Worm (Caenorhabditis elegans): ENCODE measurements around the gene grl-29.
"Not testable (repeated sequence)": the region's sequence is repeated elsewhere in the genome, so short reads cannot be mapped to it uniquely, and the experiment has no call there.

Gene grl-29

DNA sequence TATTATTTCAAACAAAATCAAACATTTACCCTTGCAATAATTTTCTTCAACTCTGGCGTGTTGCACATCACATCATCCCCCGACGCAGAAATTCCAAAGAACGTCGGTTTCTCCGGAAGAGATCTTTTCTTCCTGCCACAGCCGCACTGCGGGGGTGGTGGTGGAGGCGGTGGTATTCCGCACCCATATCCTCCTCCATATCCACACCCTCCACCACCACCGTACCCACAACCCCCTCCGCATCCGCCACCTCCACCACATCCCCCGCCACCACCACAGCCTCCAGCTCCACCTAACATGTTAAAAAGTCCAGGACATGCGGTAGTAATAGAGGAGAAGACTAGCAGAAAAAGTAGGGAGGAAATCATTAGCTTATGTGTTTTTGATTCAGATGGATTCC is at the start of gene grl-29:
grl-29 (minus strand) TSS at position 368 of the 400 bp plus-strand sequence.
- TF ChIP-seq zfh-2 (GFP tag; conservative IDR thresholded peaks at IDR 0.05) (peak; percentile 85), egrh-3 (GFP tag; IDR thresholded peaks at IDR 0.05) (peak; percentile 74; the same call in 1 of the 2 replicates), lsy-27 (tag; optimal IDR thresholded peaks at IDR 0.05; ENCODE audit: borderline replicate concordance, insufficient read depth) (no peak), lin-26 (GFP tag; IDR thresholded peaks at IDR 0.05) (no peak), sptf-2 (GFP tag; optimal IDR thresholded peaks at IDR 0.05) (no peak), nhr-80 (tag; optimal IDR thresholded peaks at IDR 0.05) (no peak)

DNA sequence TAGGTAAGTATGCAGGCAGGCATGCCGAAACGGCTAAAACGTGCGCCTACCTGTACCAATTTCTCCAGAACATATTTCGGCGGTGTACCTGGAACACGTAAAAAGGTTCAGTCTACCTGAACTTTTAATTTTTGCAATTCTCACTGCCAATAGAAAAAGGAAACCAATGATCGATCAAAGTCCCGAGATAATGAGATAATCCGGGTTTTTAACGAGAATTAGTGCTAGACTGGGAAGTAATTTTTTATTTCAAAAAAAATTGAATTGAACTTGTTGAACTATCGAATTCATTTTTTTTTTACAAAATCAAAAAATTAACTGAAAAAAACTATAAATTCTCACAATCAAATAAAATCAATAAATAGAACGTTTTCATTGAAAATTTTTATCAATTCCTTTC is 45.5 kb upstream of the grl-29 start, which contains the start of gene T22F3.7:
T22F3.7 (minus strand) TSS at position 101 of the 400 bp plus-strand sequence.
- no peak for TF ChIP-seq aptf-2 (GFP tag; conservative IDR thresholded peaks at IDR 0.05)
- TF ChIP-seq atf-7 (tag; optimal IDR thresholded peaks at IDR 0.05), result no peak
- TF ChIP-seq egl-18 (GFP tag; IDR thresholded peaks at IDR 0.05), result no peak

DNA sequence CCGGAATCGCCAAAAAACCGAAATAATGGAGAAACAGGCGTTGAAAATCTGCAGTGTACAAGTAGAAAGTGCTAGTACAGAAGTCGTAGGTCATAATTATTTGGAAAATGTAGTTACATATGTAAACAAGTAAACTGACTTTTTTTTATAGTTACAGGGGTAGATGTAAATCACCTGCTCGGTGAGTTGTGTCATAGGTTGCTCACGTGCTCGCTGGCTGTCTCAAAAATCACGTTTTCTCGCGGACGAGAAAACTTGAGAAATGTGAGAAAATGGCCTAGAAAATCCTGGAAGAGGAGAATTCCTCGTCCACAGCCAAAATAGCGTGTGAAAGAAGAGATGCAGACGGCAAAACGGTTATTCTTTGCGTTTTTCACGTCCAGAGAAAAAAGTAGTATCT is 42.0 kb upstream of the grl-29 start, which contains the start of gene srh-212:
srh-212 (minus strand) TSS at position 101 of the 400 bp plus-strand sequence.
- not testable (repeated sequence) for TF ChIP-seq repo-1 (tag; optimal IDR thresholded peaks at IDR 0.05); athp-1 (tag; optimal IDR thresholded peaks at IDR 0.05); attf-5 (GFP tag; optimal IDR thresholded peaks at IDR 0.05)

DNA sequence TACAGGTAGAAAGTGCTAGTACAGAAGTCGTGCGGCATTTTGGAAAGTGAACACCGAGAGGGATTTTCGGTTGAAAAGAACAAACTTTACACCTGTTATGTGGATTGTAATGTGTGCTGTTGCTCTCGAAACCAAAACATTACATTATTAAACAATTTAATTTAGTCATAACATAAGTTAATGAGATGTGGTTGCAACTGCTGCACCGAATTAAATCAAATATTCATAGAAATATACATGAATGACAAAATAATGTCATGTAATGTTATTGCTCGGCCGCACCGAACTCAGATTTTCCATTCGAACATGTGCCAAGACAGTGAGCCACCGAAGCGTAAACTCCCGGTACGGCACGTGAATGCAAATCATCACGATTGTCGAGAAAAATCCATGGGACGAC is 39.9 kb upstream of the grl-29 start, which contains the start of gene srh-213:
srh-213 (minus strand) TSS at position 101 of the 400 bp plus-strand sequence.
- TF ChIP-seq lin-35 (GFP tag; optimal IDR thresholded peaks at IDR 0.05) (no peak), hlh-12 (tag; optimal IDR thresholded peaks at IDR 0.05) (no peak), dpff-1 (tag; optimal IDR thresholded peaks at IDR 0.05) (no peak), K12H6.12 (tag; optimal IDR thresholded peaks at IDR 0.05) (no peak), ceh-58 (GFP tag; IDR thresholded peaks at IDR 0.05) (no peak), attf-6 (GFP tag; IDR thresholded peaks at IDR 0.05) (no peak), hmg-20 (GFP tag; IDR thresholded peaks at IDR 0.05) (no peak), madf-10 (tag; optimal IDR thresholded peaks at IDR 0.05) (no peak)

DNA sequence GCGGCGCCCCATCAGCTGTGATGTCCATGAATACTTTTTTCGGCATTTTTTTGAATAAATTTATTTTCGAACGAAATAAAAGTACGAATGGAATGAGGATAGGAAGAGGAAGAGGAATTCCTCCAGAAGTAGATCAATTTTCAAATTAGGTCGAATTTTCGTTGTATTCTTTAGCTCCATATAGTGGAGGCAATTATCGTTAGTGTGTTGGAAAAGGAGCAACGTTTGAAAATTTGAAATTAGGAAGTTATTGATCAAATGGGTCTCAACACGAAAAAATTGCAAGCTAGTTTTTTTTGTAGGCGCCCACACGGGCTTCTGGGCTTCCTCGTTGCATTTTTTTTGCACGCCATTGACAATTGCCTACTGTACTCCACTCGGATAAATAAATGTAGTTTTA is 37.1 kb upstream of the grl-29 start, which contains the start of gene T22F3.12:
T22F3.12 (minus strand) TSS at position 101 of the 400 bp plus-strand sequence.
- TF ChIP-seq F10E7.11 (tag; optimal IDR thresholded peaks at IDR 0.05), result no peak
- TF ChIP-seq lir-1 (GFP tag; conservative IDR thresholded peaks at IDR 0.05), result no peak
- no peak for TF ChIP-seq unc-130 (GFP tag; optimal IDR thresholded peaks at IDR 0.05)
- no peak for TF ChIP-seq ceh-79 (tag; optimal IDR thresholded peaks at IDR 0.05)
- no peak for TF ChIP-seq F57C9.4 (tag; optimal IDR thresholded peaks at IDR 0.05)
- no peak for TF ChIP-seq him-1 (tag; optimal IDR thresholded peaks at IDR 0.05)
- TF ChIP-seq madf-3 (GFP tag; IDR thresholded peaks at IDR 0.05), result no peak
- TF ChIP-seq ztf-28 (GFP tag; IDR thresholded peaks at IDR 0.05), result no peak
- TF ChIP-seq pha-4 (tag; optimal IDR thresholded peaks at IDR 0.05), result no peak
- no peak for TF ChIP-seq madf-8 (GFP tag; conservative IDR thresholded peaks at IDR 0.05)
- TF ChIP-seq B0336.3 (GFP tag; IDR thresholded peaks at IDR 0.05), result no peak
- no peak for TF ChIP-seq Y53G8AR.9 (GFP tag; conservative IDR thresholded peaks at IDR 0.05)
- TF ChIP-seq attf-5 (GFP tag; optimal IDR thresholded peaks at IDR 0.05), result no peak
- no peak for TF ChIP-seq dpff-1 (tag; optimal IDR thresholded peaks at IDR 0.05)
- no peak for TF ChIP-seq gei-17 (GFP tag; optimal IDR thresholded peaks at IDR 0.05)
- no peak for TF ChIP-seq hlh-12 (tag; optimal IDR thresholded peaks at IDR 0.05)

Data from whole organism, young adult.